Worm (Caenorhabditis elegans): ENCODE measurements around the gene kup-1.

The kup-1 gene

ce11 chrV:12013298-12013697 lies 27.4 kb downstream of the kup-1 start, which contains the start of gene add-2 (continued):
- TF ChIP-seq ZK546.5 (tag; optimal IDR thresholded peaks at IDR 0.05) = no peak
- no peak for TF ChIP-seq rbr-2 (tag; optimal IDR thresholded peaks at IDR 0.05)
- TF ChIP-seq ZK337.2 (GFP tag; IDR thresholded peaks at IDR 0.05) = no peak
- no peak for TF ChIP-seq ztf-7 (tag; optimal IDR thresholded peaks at IDR 0.05)
- TF ChIP-seq dpl-1 (GFP tag; optimal IDR thresholded peaks at IDR 0.05) = no peak
- no peak for TF ChIP-seq Y48G9A.11 (GFP tag; IDR thresholded peaks at IDR 0.05)
- no peak for TF ChIP-seq nhr-28 (tag; optimal IDR thresholded peaks at IDR 0.05)
- TF ChIP-seq pqm-1 (tag; optimal IDR thresholded peaks at IDR 0.05) = peak; percentile 14
- no peak for TF ChIP-seq egl-43 (GFP tag; IDR thresholded peaks at IDR 0.05)
- TF ChIP-seq ama-1 (optimal IDR thresholded peaks at IDR 0.05) = no peak
- TF ChIP-seq cey-2 (tag; optimal IDR thresholded peaks at IDR 0.05; ENCODE audit: borderline replicate concordance, insufficient read depth) = no peak
- no peak for TF ChIP-seq zip-11 (GFP tag; IDR thresholded peaks at IDR 0.05)
- no peak for TF ChIP-seq F10B5.3 (tag; optimal IDR thresholded peaks at IDR 0.05)
- no peak for TF ChIP-seq lin-13 (GFP tag; optimal IDR thresholded peaks at IDR 0.05)
- no peak for TF ChIP-seq zfp-3 (GFP tag; conservative IDR thresholded peaks at IDR 0.05)
- TF ChIP-seq gei-8 (GFP tag; optimal IDR thresholded peaks at IDR 0.05) = no peak
- no peak for TF ChIP-seq spr-1 (tag; optimal IDR thresholded peaks at IDR 0.05)
- no peak for TF ChIP-seq Y5F2A.4 (GFP tag; optimal IDR thresholded peaks at IDR 0.05)
- peak; percentile 81 for TF ChIP-seq php-3 (GFP tag; IDR thresholded peaks at IDR 0.05)
- TF ChIP-seq pha-4 (GFP tag; IDR thresholded peaks at IDR 0.05) = no peak
- no peak for TF ChIP-seq pha-4 (tag; optimal IDR thresholded peaks at IDR 0.05)
- TF ChIP-seq R02D3.7 (tag; optimal IDR thresholded peaks at IDR 0.05) = no peak
- no peak for TF ChIP-seq ceh-20 (GFP tag; IDR thresholded peaks at IDR 0.05)
- no peak for TF ChIP-seq ceh-28 (tag; optimal IDR thresholded peaks at IDR 0.05)
- no peak for TF ChIP-seq mdl-1 (tag; optimal IDR thresholded peaks at IDR 0.05)
- no peak for TF ChIP-seq hif-1 (tag; optimal IDR thresholded peaks at IDR 0.05)
- TF ChIP-seq vab-7 (GFP tag; IDR thresholded peaks at IDR 0.05) = no peak
- TF ChIP-seq ctbp-1 (GFP tag; IDR thresholded peaks at IDR 0.05) = no peak
- no peak for TF ChIP-seq nhr-6 (tag; optimal IDR thresholded peaks at IDR 0.05)
- no peak for TF ChIP-seq zip-2 (tag; optimal IDR thresholded peaks at IDR 0.05)
- TF ChIP-seq hlh-11 (tag; optimal IDR thresholded peaks at IDR 0.05) = peak; percentile 29
- no peak for TF ChIP-seq egl-27 (tag; optimal IDR thresholded peaks at IDR 0.05)
- TF ChIP-seq duxl-1 (tag; optimal IDR thresholded peaks at IDR 0.05; ENCODE audit: poor library complexity) = no peak

DNA sequence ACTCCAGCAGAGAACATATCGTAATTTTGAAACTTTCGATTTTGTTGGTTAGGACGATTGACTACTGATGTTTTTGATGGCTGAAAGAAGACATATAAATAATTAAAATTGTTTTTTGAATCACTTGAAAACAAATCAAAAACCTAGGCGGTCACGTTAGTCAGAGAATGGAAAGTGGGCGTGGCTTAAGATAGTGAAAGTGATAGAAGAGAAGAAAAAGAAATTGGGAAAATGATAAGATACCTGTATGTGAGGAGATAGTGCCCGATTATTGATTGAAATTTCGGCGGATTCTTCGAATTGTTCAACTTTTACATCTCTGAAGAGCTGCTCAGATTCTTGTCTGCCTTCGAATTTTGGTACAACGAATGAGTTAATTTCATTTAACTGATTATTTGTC lies 29.0 kb downstream of the kup-1 start:
- TF ChIP-seq snpc-1.2 (GFP tag; IDR thresholded peaks at IDR 0.05) = no peak
- no peak for TF ChIP-seq nhr-102 (tag; optimal IDR thresholded peaks at IDR 0.05)
- peak; percentile 61 for TF ChIP-seq nhr-28 (tag; optimal IDR thresholded peaks at IDR 0.05)
- TF ChIP-seq hlh-30 (tag; optimal IDR thresholded peaks at IDR 0.05; ENCODE audit: insufficient read depth) = peak; percentile 5
- peak in 1 of 2 experiments; percentile 76 for TF ChIP-seq unc-62 (GFP tag; optimal IDR thresholded peaks at IDR 0.05 in 1 of 2)
- TF ChIP-seq unc-62 (tag; optimal IDR thresholded peaks at IDR 0.05) = no peak
- TF ChIP-seq D1046.2 (GFP tag; IDR thresholded peaks at IDR 0.05) = no peak
- TF ChIP-seq egl-27 (tag; optimal IDR thresholded peaks at IDR 0.05) = no peak

DNA sequence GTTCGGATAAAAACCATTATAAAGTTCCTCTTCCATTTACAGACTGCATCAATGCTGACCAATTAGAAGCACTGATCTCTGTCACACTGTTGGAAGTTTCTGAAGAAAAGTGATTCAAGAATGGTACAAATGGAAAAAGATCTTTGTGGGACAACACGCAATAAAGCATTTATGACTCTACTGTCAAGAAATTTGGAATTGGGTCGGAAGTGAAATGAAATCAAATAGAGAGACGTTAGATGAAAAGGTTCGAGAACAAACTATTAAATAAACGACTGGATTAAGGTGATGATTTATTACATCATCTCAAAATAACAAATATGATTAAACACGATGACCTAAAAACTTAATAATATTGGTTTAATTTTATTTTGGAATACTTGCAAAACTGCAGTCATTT lies 34.2 kb downstream of the kup-1 start, which contains the start of gene F57F5.3:
Gene F57F5.3 (minus strand): TSS at position 101 of the 400 bp plus-strand sequence.
- TF ChIP-seq Y75B8A.6 (GFP tag; IDR thresholded peaks at IDR 0.05) (no peak), gei-8 (GFP tag; optimal IDR thresholded peaks at IDR 0.05) (no peak), dmd-8 (GFP tag; IDR thresholded peaks at IDR 0.05) (no peak), skn-1 (tag; optimal IDR thresholded peaks at IDR 0.05) (no peak)
